Fruit fly (Drosophila melanogaster) Kc167 (cell line): ENCODE measurements around the gene CG6845.

Experiments used
- Myc ChIP-seq: fragments of >200 bp; optimal IDR thresholded peaks from 2 replicates; lab custom pipeline; 2017; ENCODE audit warnings: missing external identifiers
- psq ChIP-seq: fragments of >200 bp; optimal IDR thresholded peaks from 2 replicates; lab custom pipeline; 2017; ENCODE audit warnings: missing external identifiers
- ttk ChIP-seq: sonication (Bioruptor generic); optimal IDR thresholded peaks from 2 replicates; lab custom pipeline; 2017; ENCODE audit warnings: missing external identifiers

dm6 chr3L:119390-119789 is 26.8 kb upstream of the CG6845 start:
- no peak for TF ChIP-seq psq
- TF ChIP-seq ttk: no peak
- no peak for TF ChIP-seq Myc (lab: Kevin White, UChicago)
